Fruit fly (Drosophila melanogaster): Measurements from ENCODE around the gene Herp.

Gene Herp

DNA sequence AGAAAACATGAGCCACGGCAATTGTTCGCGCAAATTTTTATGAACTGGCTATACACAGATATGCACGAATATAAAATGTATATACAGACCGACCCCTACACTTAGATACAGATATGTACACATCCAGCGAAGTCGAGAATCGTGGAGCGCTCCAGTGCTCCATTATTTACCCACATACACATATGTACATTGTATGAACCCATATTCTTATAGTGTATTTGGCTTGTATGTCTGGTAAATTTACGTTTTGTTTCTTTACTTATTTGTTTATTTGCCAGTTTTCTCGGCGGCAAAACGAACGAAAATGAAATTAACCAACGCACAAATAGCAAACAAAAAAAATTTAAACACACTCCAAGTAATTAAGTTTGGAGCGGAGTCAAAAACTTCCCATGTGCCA is 13.5 kb upstream of the Herp start (continued):
- TF ChIP-seq Vsx1 (GFP tag; optimal IDR thresholded peaks at IDR 0.05) (peak; percentile 7), CG7786 (GFP tag; optimal IDR thresholded peaks at IDR 0.05) (no peak), CG34376 (GFP tag; optimal IDR thresholded peaks at IDR 0.05) (peak; percentile 52), CG31388 (GFP tag; optimal IDR thresholded peaks at IDR 0.05) (no peak), CG1647 (GFP tag; optimal IDR thresholded peaks at IDR 0.05) (peak; percentile 29), CHES-1-like (GFP tag; optimal IDR thresholded peaks at IDR 0.05) (no peak), gem (tag; optimal IDR thresholded peaks at IDR 0.05) (no peak), pfk (GFP tag; optimal IDR thresholded peaks at IDR 0.05) (peak; percentile 70), fd64A (GFP tag; optimal IDR thresholded peaks at IDR 0.05) (peak; percentile 81), ERR (GFP tag; optimal IDR thresholded peaks at IDR 0.05) (no peak), bbx (GFP tag; IDR thresholded peaks at IDR 0.05; ENCODE audit: partially characterized antibody) (no peak), CG12071 (GFP tag; optimal IDR thresholded peaks at IDR 0.05) (peak; percentile 75), Asciz (GFP tag; optimal IDR thresholded peaks at IDR 0.05) (peak; percentile 72), CG3065 (GFP tag; optimal IDR thresholded peaks at IDR 0.05) (no peak), mam (GFP tag; optimal IDR thresholded peaks at IDR 0.05) (peak; percentile 1), Hr78 (GFP tag; optimal IDR thresholded peaks at IDR 0.05) (no peak), Neu2 (GFP tag; optimal IDR thresholded peaks at IDR 0.05; ENCODE audit: borderline replicate concordance) (no peak), az2 (GFP tag; optimal IDR thresholded peaks at IDR 0.05) (no peak), CG1602 (GFP tag; optimal IDR thresholded peaks at IDR 0.05) (no peak), gfzf (GFP tag; optimal IDR thresholded peaks at IDR 0.05) (no peak), CG10543 (GFP tag; optimal IDR thresholded peaks at IDR 0.05) (peak; percentile 86), crp (GFP tag; optimal IDR thresholded peaks at IDR 0.05) (no peak), sqz (GFP tag; optimal IDR thresholded peaks at IDR 0.05) (peak; percentile 17), CG8359 (GFP tag; optimal IDR thresholded peaks at IDR 0.05; ENCODE audit: borderline replicate concordance) (peak; percentile 42), nom (GFP tag; optimal IDR thresholded peaks at IDR 0.05) (no peak), sd (tag; optimal IDR thresholded peaks at IDR 0.05) (peak; percentile 37), CG8944 (GFP tag; optimal IDR thresholded peaks at IDR 0.05) (no peak), dmrt99B (tag; optimal IDR thresholded peaks at IDR 0.05) (peak; percentile 43), CG8281 (tag; optimal IDR thresholded peaks at IDR 0.05) (peak; percentile 42), fd3F (GFP tag; optimal IDR thresholded peaks at IDR 0.05) (peak; percentile 44), emc (GFP tag; optimal IDR thresholded peaks at IDR 0.05) (no peak), Fer3 (tag; optimal IDR thresholded peaks at IDR 0.05) (peak; percentile 71), al (GFP tag; IDR thresholded peaks at IDR 0.05) (no peak), CG10321 (GFP tag; IDR thresholded peaks at IDR 0.05) (no peak), CG3838 (GFP tag; optimal IDR thresholded peaks at IDR 0.05) (no peak), Xrp1 (GFP tag; IDR thresholded peaks at IDR 0.05) (peak; percentile 62), z (GFP tag; IDR thresholded peaks at IDR 0.05) (peak; percentile 64; the same call in 1 of the 3 replicates), HmgZ (tag; optimal IDR thresholded peaks at IDR 0.05) (no peak), CG18599 (GFP tag; optimal IDR thresholded peaks at IDR 0.05) (peak; percentile 85), Meics (GFP tag; optimal IDR thresholded peaks at IDR 0.05) (peak; percentile 69), pho (GFP tag; optimal IDR thresholded peaks at IDR 0.05) (peak; percentile 34), shn (GFP tag; optimal IDR thresholded peaks at IDR 0.05) (no peak), bigmax (GFP tag; optimal IDR thresholded peaks at IDR 0.05) (peak; percentile 24), CG10147 (GFP tag; optimal IDR thresholded peaks at IDR 0.05) (peak; percentile 64), CG17361 (GFP tag; IDR thresholded peaks at IDR 0.05) (peak; percentile 34; the same call in 2 of the 3 replicates), CG1603 (tag; optimal IDR thresholded peaks at IDR 0.05) (peak; percentile 35), CoRest (tag; optimal IDR thresholded peaks at IDR 0.05) (peak; percentile 1), CG12769 (tag; optimal IDR thresholded peaks at IDR 0.05) (peak; percentile 75), gsb (GFP tag; IDR thresholded peaks at IDR 0.05) (peak; percentile 21; the same call in 1 of the 2 replicates), dm (GFP tag; optimal IDR thresholded peaks at IDR 0.05) (peak; percentile 31)
